Fruit fly (Drosophila melanogaster) whole organism, embryonic: ENCODE data around the gene Nxf3.

Experiments
- Ada2b ChIP-seq: fragments of 200-800 bp; sonication (Bioruptor generic); IDR thresholded peaks from 2 replicates; pipeline ENCODE4 v1.3.6; 2022; ENCODE audit warnings: missing biosample characterization, missing genetic modification characterization
- CG10209 ChIP-seq: fragments of 200-800 bp; sonication (Bioruptor generic); optimal IDR thresholded peaks from 3 replicates; lab custom pipeline; 2017; ENCODE audit warnings: missing biosample characterization, mild to moderate bottlenecking, missing genetic modification characterization, missing genetic modification reagents
- CG10654 ChIP-seq: fragments of 200-800 bp; sonication (Bioruptor generic); optimal IDR thresholded peaks from 2 replicates; lab custom pipeline; 2016; ENCODE audit warnings: missing biosample characterization, missing genetic modification characterization
- CG12769 ChIP-seq: fragments of 200-800 bp; sonication (Bioruptor generic); optimal IDR thresholded peaks from 2 replicates; lab custom pipeline; 2019; ENCODE audit warnings: missing biosample characterization, mild to moderate bottlenecking, missing genetic modification characterization, moderate library complexity
- CG13775 ChIP-seq: fragments of 200-800 bp; sonication (Bioruptor generic); optimal IDR thresholded peaks from 3 replicates; lab custom pipeline; 2017; ENCODE audit warnings: missing biosample characterization, mild to moderate bottlenecking, missing genetic modification characterization
- CG14860 ChIP-seq: fragments of 200-800 bp; sonication (Bioruptor generic); IDR thresholded peaks from 3 replicates; pipeline ENCODE4 v1.3.6; 2022; ENCODE audit warnings: missing biosample characterization, missing genetic modification characterization; ENCODE audit not compliant: partially characterized antibody
- CG17328 ChIP-seq: fragments of 200-800 bp; sonication (Bioruptor generic); IDR thresholded peaks from 2 replicates; pipeline ENCODE4 v1.3.6; 2022; ENCODE audit warnings: missing biosample characterization, missing genetic modification characterization
- CG17359 ChIP-seq: fragments of 200-800 bp; sonication (Bioruptor generic); optimal IDR thresholded peaks from 3 replicates; lab custom pipeline; 2018; ENCODE audit warnings: missing biosample characterization, mild to moderate bottlenecking, missing genetic modification characterization, moderate library complexity
- CG17912 ChIP-seq: fragments of 200-800 bp; sonication (Bioruptor generic); optimal IDR thresholded peaks from 2 replicates; lab custom pipeline; 2018; ENCODE audit warnings: missing biosample characterization, mild to moderate bottlenecking, missing genetic modification characterization
- CG3065 ChIP-seq: fragments of 200-800 bp; sonication (Bioruptor generic); optimal IDR thresholded peaks from 2 replicates; lab custom pipeline; 2016; ENCODE audit warnings: missing biosample characterization, missing genetic modification characterization
- CG34224 ChIP-seq: fragments of 200-800 bp; sonication (Bioruptor generic); IDR thresholded peaks from 3 replicates; pipeline ENCODE4 v1.3.6; 2022; ENCODE audit warnings: missing biosample characterization, missing genetic modification characterization; ENCODE audit not compliant: partially characterized antibody
- CG34376 ChIP-seq: fragments of 200-800 bp; sonication (Bioruptor generic); optimal IDR thresholded peaks from 2 replicates; lab custom pipeline; 2018; ENCODE audit warnings: missing biosample characterization, mild to moderate bottlenecking, missing genetic modification characterization
- CG3847 ChIP-seq: fragments of 200-800 bp; sonication (Bioruptor generic); IDR thresholded peaks from 2 replicates; pipeline ENCODE4 v1.3.6; 2022; ENCODE audit warnings: missing biosample characterization, missing genetic modification characterization
- CG6254 ChIP-seq: fragments of 200-800 bp; sonication (Bioruptor generic); optimal IDR thresholded peaks from 3 replicates; lab custom pipeline; 2017; ENCODE audit warnings: mild to moderate bottlenecking, missing biosample characterization, missing genetic modification reagents, missing genetic modification characterization
- CG6854 ChIP-seq: fragments of 200-800 bp; sonication (Bioruptor generic); optimal IDR thresholded peaks from 3 replicates; lab custom pipeline; 2017; ENCODE audit warnings: missing biosample characterization, mild to moderate bottlenecking, missing genetic modification characterization
- CG9932 ChIP-seq: fragments of 200-800 bp; sonication (Bioruptor generic); IDR thresholded peaks from 2 replicates; pipeline ENCODE4 v1.3.6; 2022; ENCODE audit warnings: missing biosample characterization, missing genetic modification characterization
- Dll ChIP-seq: fragments of 200-800 bp; sonication (Bioruptor generic); IDR thresholded peaks from 4 replicates; pipeline ENCODE4 v1.3.6; 2022; ENCODE audit warnings: missing biosample characterization, missing genetic modification characterization; ENCODE audit not compliant: partially characterized antibody
- Dref ChIP-seq: fragments of 200-800 bp; sonication (Bioruptor generic); IDR thresholded peaks from 2 replicates; pipeline ENCODE4 v1.3.6; 2022; ENCODE audit warnings: missing biosample characterization, missing genetic modification characterization
- E2f1 ChIP-seq: fragments of 200-800 bp; sonication (Bioruptor generic); IDR thresholded peaks from 2 replicates; pipeline ENCODE4 v1.3.6; 2022; ENCODE audit warnings: missing biosample characterization, missing genetic modification characterization
- Fer2 ChIP-seq: fragments of 200-800 bp; sonication (Bioruptor generic); optimal IDR thresholded peaks from 2 replicates; lab custom pipeline; 2018; ENCODE audit warnings: missing biosample characterization, mild to moderate bottlenecking, missing genetic modification characterization, moderate library complexity
- GATAe ChIP-seq: fragments of 200-800 bp; sonication (Bioruptor generic); conservative IDR thresholded peaks from 2 replicates; pipeline ENCODE4 v1.3.6; 2022; ENCODE audit warnings: missing biosample characterization, missing genetic modification characterization
- Gug ChIP-seq: fragments of 200-800 bp; sonication (Bioruptor generic); IDR thresholded peaks from 4 replicates; pipeline ENCODE4 v1.3.6; 2022; ENCODE audit warnings: missing biosample characterization, missing genetic modification characterization
- Hr39 ChIP-seq: fragments of >200 bp; optimal IDR thresholded peaks from 2 replicates; lab custom pipeline; 2017
- Lim3 ChIP-seq: fragments of 200-800 bp; sonication (Bioruptor generic); IDR thresholded peaks from 2 replicates; pipeline ENCODE4 v1.3.6; 2022; ENCODE audit warnings: missing biosample characterization, missing genetic modification characterization
- Mes4 ChIP-seq: fragments of 200-800 bp; sonication (Bioruptor generic); optimal IDR thresholded peaks from 2 replicates; lab custom pipeline; 2016; ENCODE audit warnings: missing biosample characterization, missing genetic modification characterization
- Mrtf ChIP-seq: fragments of 200-800 bp; sonication (Bioruptor generic); IDR thresholded peaks from 3 replicates; pipeline ENCODE4 v1.3.6; 2022; ENCODE audit warnings: missing biosample characterization, missing genetic modification characterization
- NC2β ChIP-seq: fragments of 200-800 bp; sonication (Bioruptor generic); optimal IDR thresholded peaks from 2 replicates; lab custom pipeline; 2016; ENCODE audit warnings: missing biosample characterization, missing genetic modification characterization
- Poxn ChIP-seq: fragments of 200-800 bp; sonication (Bioruptor generic); IDR thresholded peaks from 2 replicates; pipeline ENCODE4 v1.3.6; 2022; ENCODE audit warnings: missing biosample characterization, missing genetic modification characterization
- Sry-δ ChIP-seq: fragments of 200-800 bp; sonication (Bioruptor generic); optimal IDR thresholded peaks from 2 replicates; lab custom pipeline; 2016; ENCODE audit warnings: missing biosample characterization, missing genetic modification characterization
- Ssrp ChIP-seq: fragments of 200-800 bp; sonication (Bioruptor generic); optimal IDR thresholded peaks from 2 replicates; lab custom pipeline; 2018; ENCODE audit warnings: missing biosample characterization, mild to moderate bottlenecking, missing genetic modification characterization, moderate library complexity
- Tbp ChIP-seq: fragments of >200 bp; optimal IDR thresholded peaks from 2 replicates; lab custom pipeline; 2018; ENCODE audit warnings: missing biosample characterization, missing genetic modification characterization
- bbx ChIP-seq: fragments of 200-800 bp; sonication (Bioruptor generic); IDR thresholded peaks from 2 replicates; pipeline ENCODE4 v1.3.6; 2022; ENCODE audit warnings: missing biosample characterization, missing genetic modification characterization; ENCODE audit not compliant: partially characterized antibody
- bigmax ChIP-seq: fragments of 200-800 bp; sonication (Bioruptor generic); optimal IDR thresholded peaks from 2 replicates; lab custom pipeline; 2018; ENCODE audit warnings: missing biosample characterization, mild to moderate bottlenecking, missing genetic modification characterization
- cad ChIP-seq: fragments of >200 bp; optimal IDR thresholded peaks from 2 replicates; lab custom pipeline; 2017; ENCODE audit warnings: missing biosample characterization, missing genetic modification characterization
- cas ChIP-seq: fragments of 200-800 bp; sonication (Bioruptor generic); IDR thresholded peaks from 2 replicates; pipeline ENCODE4 v1.3.6; 2022; ENCODE audit warnings: missing biosample characterization, missing genetic modification characterization
- cg ChIP-seq: fragments of 200-800 bp; sonication (Bioruptor generic); optimal IDR thresholded peaks from 3 replicates; lab custom pipeline; 2019; ENCODE audit warnings: missing biosample characterization, mild to moderate bottlenecking, missing genetic modification characterization, moderate library complexity
- croc ChIP-seq: fragments of 200-800 bp; sonication (Bioruptor generic); conservative IDR thresholded peaks from 3 replicates; pipeline ENCODE4 v1.3.6; 2022; ENCODE audit warnings: missing biosample characterization, missing genetic modification characterization
- hbn ChIP-seq: fragments of 200-800 bp; sonication (Bioruptor generic); IDR thresholded peaks from 2 replicates; pipeline ENCODE4 v1.3.6; 2022; ENCODE audit warnings: missing biosample characterization, missing genetic modification characterization; ENCODE audit not compliant: partially characterized antibody
- her ChIP-seq: fragments of 200-800 bp; sonication (Bioruptor generic); optimal IDR thresholded peaks from 2 replicates; lab custom pipeline; 2016; ENCODE audit warnings: missing biosample characterization, missing genetic modification characterization
- hkb ChIP-seq, 2 experiments: fragments of 200-800 bp in 1 of 2; fragments of >200 bp in 1 of 2; sonication (Bioruptor generic) in 1 of 2; IDR thresholded peaks in 1 of 2; optimal IDR thresholded peaks in 1 of 2; 2 replicates each; pipeline versions ENCODE4 v1.3.6 to Lab custom; 2017 to 2022; ENCODE audit warnings: missing biosample characterization in 1 of 2, missing genetic modification characterization in 1 of 2
- jigr1 ChIP-seq: fragments of 200-800 bp; sonication (Bioruptor generic); IDR thresholded peaks from 3 replicates; pipeline ENCODE4 v1.3.6; 2022; ENCODE audit warnings: missing biosample characterization, missing genetic modification characterization
- mld ChIP-seq: fragments of 200-800 bp; sonication (Bioruptor generic); IDR thresholded peaks from 3 replicates; pipeline ENCODE4 v1.3.6; 2022; ENCODE audit warnings: missing biosample characterization, missing genetic modification characterization; ENCODE audit not compliant: partially characterized antibody
- rib ChIP-seq: fragments of 200-800 bp; sonication (Bioruptor generic); IDR thresholded peaks from 2 replicates; pipeline ENCODE4 v1.3.6; 2022; ENCODE audit warnings: missing biosample characterization, missing genetic modification characterization
- run ChIP-seq: fragments of 200-800 bp; sonication (Bioruptor generic); optimal IDR thresholded peaks from 3 replicates; lab custom pipeline; 2018; ENCODE audit warnings: missing biosample characterization, mild to moderate bottlenecking, missing genetic modification characterization
- sd ChIP-seq: fragments of 200-800 bp; sonication (Bioruptor generic); optimal IDR thresholded peaks from 3 replicates; lab custom pipeline; 2018; ENCODE audit warnings: missing biosample characterization, mild to moderate bottlenecking, missing genetic modification characterization, moderate library complexity
- sens ChIP-seq: fragments of 200-800 bp; sonication (Bioruptor generic); peaks from one replicate; lab custom pipeline; 2016; ENCODE audit warnings: missing biosample characterization, missing genetic modification characterization
- slbo ChIP-seq: fragments of 200-800 bp; sonication (Bioruptor generic); IDR thresholded peaks from 2 replicates; pipeline ENCODE4 v1.3.6; 2022; ENCODE audit warnings: missing biosample characterization, missing genetic modification characterization
- slou ChIP-seq: fragments of 200-800 bp; sonication (Bioruptor generic); optimal IDR thresholded peaks from 3 replicates; lab custom pipeline; 2016; ENCODE audit warnings: missing biosample characterization, missing genetic modification characterization
- so ChIP-seq: fragments of 200-800 bp; sonication (Bioruptor generic); IDR thresholded peaks from 3 replicates; pipeline ENCODE4 v1.3.6; 2022; ENCODE audit warnings: missing biosample characterization, missing genetic modification characterization
- wdn ChIP-seq: fragments of 200-800 bp; sonication (Bioruptor generic); IDR thresholded peaks from 2 replicates; pipeline ENCODE4 v1.3.6; 2022; ENCODE audit warnings: missing biosample characterization, missing genetic modification characterization

Gene Nxf3

dm6 chr3L:14001658-14002523 is 36.9 kb downstream of the Nxf3 start, which contains the start of the genes Nprl3 and upSET (continued):
- no peak for TF ChIP-seq CG6254 (GFP tag; lab: Kevin White, UChicago)
- TF ChIP-seq NC2β (GFP tag; lab: Kevin White, UChicago): peak; percentile 14
- TF ChIP-seq CG10654: no peak
- no peak for TF ChIP-seq cg (GFP tag; lab: Kevin White, UChicago)
- no peak for TF ChIP-seq Poxn
- no peak for TF ChIP-seq CG17328
- no peak for TF ChIP-seq E2f1 (GFP tag; lab: Robert Waterston, UW)
- TF ChIP-seq Mes4 (GFP tag; lab: Kevin White, UChicago): no peak
- TF ChIP-seq Sry-δ (GFP tag; lab: Kevin White, UChicago): peak; percentile 80
- no peak for TF ChIP-seq slou (GFP tag; lab: Kevin White, UChicago)
- peak; percentile 17; the same call in 1 of the 2 replicates for TF ChIP-seq CG9932
- peak; percentile 18 for TF ChIP-seq CG13775
- no peak for TF ChIP-seq Fer2 (tag; lab: Kevin White, UChicago)
- TF ChIP-seq CG12769 (tag; lab: Kevin White, UChicago): no peak
- TF ChIP-seq CG17912 (GFP tag; lab: Kevin White, UChicago): peak; percentile 26
- no peak for TF ChIP-seq Ssrp (tag; lab: Kevin White, UChicago)
- TF ChIP-seq slbo: no peak
- no peak for TF ChIP-seq so (GFP tag; lab: Robert Waterston, UW)
- no peak for TF ChIP-seq Tbp (GFP tag; lab: Kevin White, UChicago)
- TF ChIP-seq hbn (GFP tag; lab: Robert Waterston, UW): peak; percentile 80
- TF ChIP-seq hkb (optimal IDR thresholded peaks at IDR 0.05; lab: Kevin White, UChicago): no peak
- TF ChIP-seq hkb (GFP tag; IDR thresholded peaks at IDR 0.05; lab: Robert Waterston, UW): 0 out of 2 replicates have a peak, but pooled peaks have one; percentile 24
- TF ChIP-seq rib (GFP tag; lab: Robert Waterston, UW): no peak
- TF ChIP-seq cad (GFP tag; lab: Kevin White, UChicago): no peak
- peak; percentile 72 for TF ChIP-seq sens (GFP tag; lab: Kevin White, UChicago)
- no peak for TF ChIP-seq Lim3 (GFP tag; lab: Robert Waterston, UW)
- TF ChIP-seq Hr39: no peak
- peak; percentile 90 for TF ChIP-seq bbx (GFP tag; lab: Robert Waterston, UW)
- no peak for TF ChIP-seq CG3065
- no peak for TF ChIP-seq CG34376 (GFP tag; lab: Kevin White, UChicago)
- TF ChIP-seq Dll (GFP tag; lab: Robert Waterston, UW): peak; percentile 90
- TF ChIP-seq CG10209: no peak
- no peak for TF ChIP-seq her
- no peak for TF ChIP-seq bigmax (GFP tag; lab: Kevin White, UChicago)
- no peak for TF ChIP-seq CG6854 (GFP tag; lab: Kevin White, UChicago)
- peak; percentile 68 for TF ChIP-seq Dref (GFP tag; lab: Robert Waterston, UW)
- peak; percentile 44; the same call in 1 of the 2 replicates for TF ChIP-seq CG3847 (GFP tag; lab: Robert Waterston, UW)
- no peak for TF ChIP-seq wdn
- no peak for TF ChIP-seq jigr1 (GFP tag; lab: Robert Waterston, UW)
- TF ChIP-seq CG17359 (tag; lab: Kevin White, UChicago): peak; percentile 51
- peak; percentile 81 for TF ChIP-seq CG34224 (GFP tag; lab: Robert Waterston, UW)
- TF ChIP-seq CG14860 (GFP tag; lab: Robert Waterston, UW): peak; percentile 79
- no peak for TF ChIP-seq run (tag; lab: Kevin White, UChicago)
- TF ChIP-seq GATAe (GFP tag; lab: Robert Waterston, UW): no peak
- TF ChIP-seq Mrtf (GFP tag; lab: Robert Waterston, UW): no peak
- no peak for TF ChIP-seq Ada2b
- no peak for TF ChIP-seq croc (GFP tag; lab: Robert Waterston, UW)
- no peak for TF ChIP-seq Gug (GFP tag; lab: Robert Waterston, UW)
- TF ChIP-seq sd (tag; lab: Kevin White, UChicago): no peak
- TF ChIP-seq mld: peak; percentile 79; the same call in 2 of the 3 replicates
- no peak for TF ChIP-seq cas (GFP tag; lab: Robert Waterston, UW)
